Worm (Caenorhabditis elegans): ENCODE results near the gene pap-2.

DNA sequence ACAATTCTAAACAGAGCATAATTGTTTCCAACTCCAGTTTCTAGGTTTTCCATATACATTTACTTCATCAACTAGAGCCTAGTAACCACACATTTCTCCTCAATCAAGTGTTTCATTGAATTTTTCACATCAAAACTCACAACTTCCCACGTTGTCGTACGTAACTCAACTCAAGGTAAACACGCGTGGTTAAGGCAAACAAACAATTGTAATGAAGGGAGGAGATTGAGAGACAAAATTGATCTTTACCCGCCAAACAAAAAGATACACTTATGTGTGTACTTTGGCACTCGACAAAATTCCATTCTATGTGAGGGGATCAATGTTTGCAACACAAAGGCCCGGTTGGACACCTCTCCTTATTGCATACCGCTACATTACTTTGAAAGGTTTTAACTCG, 3.9 kb downstream of the pap-2 start, which contains the start of gene nhr-19:
- TF ChIP-seq ama-1 (optimal IDR thresholded peaks at IDR 0.05): no peak
- no peak for TF ChIP-seq hmg-11 (tag; optimal IDR thresholded peaks at IDR 0.05)
- TF ChIP-seq nhr-25 (tag; optimal IDR thresholded peaks at IDR 0.05): no peak
- no peak for TF ChIP-seq elt-1 (tag; optimal IDR thresholded peaks at IDR 0.05)
- TF ChIP-seq nhr-237 (tag; optimal IDR thresholded peaks at IDR 0.05): no peak
- no peak for TF ChIP-seq ceh-82 (tag; optimal IDR thresholded peaks at IDR 0.05)
- TF ChIP-seq nfya-1 (tag; optimal IDR thresholded peaks at IDR 0.05; ENCODE audit: insufficient read depth): no peak
- no peak for TF ChIP-seq skn-1 (tag; optimal IDR thresholded peaks at IDR 0.05)
- no peak for TF ChIP-seq pqm-1 (tag; optimal IDR thresholded peaks at IDR 0.05)
- no peak for TF ChIP-seq elt-3 (tag; optimal IDR thresholded peaks at IDR 0.05)
- no peak for TF ChIP-seq nhr-76 (tag; optimal IDR thresholded peaks at IDR 0.05)
- no peak for TF ChIP-seq lin-39 (tag; optimal IDR thresholded peaks at IDR 0.05)
- TF ChIP-seq R02D3.7 (tag; optimal IDR thresholded peaks at IDR 0.05): no peak

All from whole organism, L3 larva.